Worm (Caenorhabditis elegans) whole organism, L4 larva: ENCODE results near the gene T19C3.4.

Experiments used
- F10B5.3 ChIP-seq: sonication (generic microtip); optimal IDR thresholded peaks from 2 replicates; lab custom pipeline; 2016; ENCODE audit warnings: mild to moderate bottlenecking, missing genetic modification characterization, missing compliant biosample characterization
- Y48G9A.11 ChIP-seq: fragments of 200-800 bp; sonication (Bioruptor generic); IDR thresholded peaks from 2 replicates; pipeline ENCODE4 v1.3.6; 2022; ENCODE audit warnings: missing genetic modification reagents, missing genetic modification characterization, missing compliant biosample characterization
- Y5F2A.4 ChIP-seq: fragments of 200-800 bp; sonication (Bioruptor generic); optimal IDR thresholded peaks from 2 replicates; lab custom pipeline; 2018; ENCODE audit warnings: mild to moderate bottlenecking, missing genetic modification characterization, missing compliant biosample characterization
- Y75B8A.6 ChIP-seq: fragments of 200-800 bp; sonication (Bioruptor generic); IDR thresholded peaks from 2 replicates; pipeline ENCODE4 v1.3.6; 2022; ENCODE audit warnings: missing genetic modification reagents, missing genetic modification characterization, missing compliant biosample characterization
- ZK337.2 ChIP-seq: fragments of 200-800 bp; sonication (Bioruptor generic); IDR thresholded peaks from 2 replicates; pipeline ENCODE4 v1.3.6; 2022; ENCODE audit warnings: missing genetic modification reagents, missing genetic modification characterization, missing compliant biosample characterization
- aha-1 ChIP-seq: fragments of 150-350 bp; peaks from one replicate; lab custom pipeline; 2014; ENCODE audit warnings: missing biosample characterization, missing genetic modification characterization
- aly-2 ChIP-seq: sonication (generic microtip); optimal IDR thresholded peaks from 2 replicates; lab custom pipeline; 2018; ENCODE audit warnings: missing biosample characterization, missing genetic modification characterization
- ceh-20 ChIP-seq: fragments of 200-800 bp; sonication (Bioruptor generic); IDR thresholded peaks from 2 replicates; pipeline ENCODE4 v1.3.6; 2022; ENCODE audit warnings: missing genetic modification reagents, missing genetic modification characterization, missing compliant biosample characterization
- ceh-28 ChIP-seq: fragments of 150-350 bp; optimal IDR thresholded peaks from 2 replicates; lab custom pipeline; 2014; ENCODE audit warnings: missing biosample characterization, missing genetic modification reagents, missing genetic modification characterization
- ceh-32 ChIP-seq: sonication (generic microtip); optimal IDR thresholded peaks from 2 replicates; lab custom pipeline; 2016; ENCODE audit warnings: mild to moderate bottlenecking, missing genetic modification characterization, missing compliant biosample characterization; ENCODE audit not compliant: poor library complexity
- ceh-44 ChIP-seq: fragments of 200-800 bp; sonication (Bioruptor generic); IDR thresholded peaks from 2 replicates; pipeline ENCODE4 v1.3.6; 2022; ENCODE audit warnings: missing genetic modification reagents, missing genetic modification characterization, missing compliant biosample characterization
- ceh-82 ChIP-seq: sonication (generic microtip); optimal IDR thresholded peaks from 2 replicates; lab custom pipeline; 2017; ENCODE audit warnings: missing biosample characterization, missing genetic modification characterization
- daf-16 ChIP-seq, 3 experiments: sonication (generic microtip); optimal IDR thresholded peaks; 2 replicates each; lab custom pipeline; 2016 to 2017; ENCODE audit warnings: missing genetic modification characterization in 3 of 3, missing genetic modification reagents in 3 of 3, mild to moderate bottlenecking in 2 of 3, missing compliant biosample characterization in 2 of 3, missing biosample characterization in 1 of 3, moderate library complexity in 1 of 3
- daf-19 ChIP-seq: fragments of 200-800 bp; sonication (Bioruptor generic); conservative IDR thresholded peaks from 2 replicates; pipeline ENCODE4 v1.3.6; 2022; ENCODE audit warnings: missing genetic modification characterization, missing compliant biosample characterization
- dmd-8 ChIP-seq: fragments of 200-800 bp; sonication (Bioruptor generic); IDR thresholded peaks from 2 replicates; pipeline ENCODE4 v1.3.6; 2022; ENCODE audit warnings: missing genetic modification characterization, missing compliant biosample characterization
- dpl-1 ChIP-seq: fragments of 150-350 bp; optimal IDR thresholded peaks from 2 replicates; lab custom pipeline; 2014; ENCODE audit warnings: missing biosample characterization, missing genetic modification reagents, missing genetic modification characterization
- duxl-1 ChIP-seq: sonication (generic microtip); optimal IDR thresholded peaks from 2 replicates; lab custom pipeline; 2016; ENCODE audit warnings: mild to moderate bottlenecking, missing genetic modification characterization, moderate library complexity, missing compliant biosample characterization; ENCODE audit not compliant: poor library complexity
- egl-27 ChIP-seq: sonication (generic microtip); optimal IDR thresholded peaks from 3 replicates; lab custom pipeline; 2017; ENCODE audit warnings: missing biosample characterization, missing genetic modification reagents, missing genetic modification characterization
- fos-1 ChIP-seq: fragments of 150-350 bp; optimal IDR thresholded peaks from 2 replicates; lab custom pipeline; 2014; ENCODE audit warnings: missing biosample characterization, missing genetic modification characterization
- gei-8 ChIP-seq: fragments of 200-800 bp; sonication (Bioruptor generic); optimal IDR thresholded peaks from 2 replicates; lab custom pipeline; 2018; ENCODE audit warnings: mild to moderate bottlenecking, missing genetic modification characterization, missing compliant biosample characterization
- jun-1 ChIP-seq: fragments of 150-350 bp; optimal IDR thresholded peaks from 2 replicates; lab custom pipeline; 2014; ENCODE audit warnings: missing biosample characterization, missing genetic modification reagents, missing genetic modification characterization
- lin-1 ChIP-seq: fragments of 200-800 bp; sonication (Bioruptor generic); IDR thresholded peaks from 2 replicates; pipeline ENCODE4 v1.3.6; 2022; ENCODE audit warnings: missing genetic modification reagents, missing genetic modification characterization, missing compliant biosample characterization
- lin-13 ChIP-seq: fragments of 150-350 bp; optimal IDR thresholded peaks from 2 replicates; lab custom pipeline; 2014; ENCODE audit warnings: missing biosample characterization, missing genetic modification reagents, missing genetic modification characterization
- lir-3 ChIP-seq: sonication (generic microtip); optimal IDR thresholded peaks from 2 replicates; lab custom pipeline; 2016; ENCODE audit warnings: mild to moderate bottlenecking, missing genetic modification characterization, missing compliant biosample characterization
- madf-5 ChIP-seq, 2 experiments: fragments of 200-800 bp; sonication (Bioruptor generic); IDR thresholded peaks; 2 replicates each; pipeline ENCODE4 v1.3.6; 2022; ENCODE audit warnings: missing compliant biosample characterization in 2 of 2, missing genetic modification characterization in 2 of 2
- mdl-1 ChIP-seq, 2 experiments: fragments of 150-350 bp in 1 of 2; sonication (generic microtip) in 1 of 2; optimal IDR thresholded peaks; 2 replicates each; lab custom pipeline; 2014 to 2017; ENCODE audit warnings: missing biosample characterization in 2 of 2, missing genetic modification characterization in 2 of 2
- mdt-29 ChIP-seq: fragments of 200-800 bp; sonication (Bioruptor generic); IDR thresholded peaks from 2 replicates; pipeline ENCODE4 v1.3.6; 2022; ENCODE audit warnings: missing genetic modification reagents, missing genetic modification characterization, missing compliant biosample characterization
- mes-2 ChIP-seq: sonication (generic microtip); optimal IDR thresholded peaks from 2 replicates; lab custom pipeline; 2016; ENCODE audit warnings: missing genotype, mild to moderate bottlenecking, missing genetic modification characterization, missing compliant biosample characterization; ENCODE audit not compliant: poor library complexity, severe bottlenecking
- nhr-10 ChIP-seq: fragments of 150-350 bp; optimal IDR thresholded peaks from 2 replicates; lab custom pipeline; 2014; ENCODE audit warnings: missing biosample characterization, missing genetic modification characterization
- nhr-102 ChIP-seq: sonication (generic microtip); optimal IDR thresholded peaks from 2 replicates; lab custom pipeline; 2016; ENCODE audit warnings: mild to moderate bottlenecking, missing genetic modification characterization, moderate library complexity, missing compliant biosample characterization
- nhr-237 ChIP-seq: sonication (generic microtip); optimal IDR thresholded peaks from 2 replicates; lab custom pipeline; 2017; ENCODE audit warnings: missing biosample characterization, missing genetic modification characterization
- nhr-25 ChIP-seq: sonication (generic microtip); optimal IDR thresholded peaks from 2 replicates; lab custom pipeline; 2017; ENCODE audit warnings: missing genetic modification characterization, mild to moderate bottlenecking, missing compliant biosample characterization, antibody characterized with exemption, moderate library complexity, borderline replicate concordance; ENCODE audit not compliant: insufficient read depth
- nhr-28 ChIP-seq: fragments of 150-350 bp; optimal IDR thresholded peaks from 2 replicates; lab custom pipeline; 2014; ENCODE audit warnings: missing biosample characterization, missing genetic modification characterization
- nhr-48 ChIP-seq: sonication (generic microtip); optimal IDR thresholded peaks from 2 replicates; lab custom pipeline; 2016; ENCODE audit warnings: mild to moderate bottlenecking, missing genetic modification characterization, missing compliant biosample characterization
- nhr-6 ChIP-seq: fragments of 150-350 bp; optimal IDR thresholded peaks from 2 replicates; lab custom pipeline; 2014; ENCODE audit warnings: missing biosample characterization, missing genetic modification characterization
- nhr-77 ChIP-seq: fragments of 150-350 bp; optimal IDR thresholded peaks from 2 replicates; lab custom pipeline; 2014; ENCODE audit warnings: missing biosample characterization, missing genetic modification characterization
- pha-4 ChIP-seq, 2 experiments: fragments of 150-350 bp in 1 of 2; fragments of 200-800 bp in 1 of 2; sonication (Bioruptor generic) in 1 of 2; IDR thresholded peaks in 1 of 2; optimal IDR thresholded peaks in 1 of 2; 2 replicates each; pipeline versions ENCODE4 v1.3.6 to Lab custom; 2014 to 2022; ENCODE audit warnings: missing genetic modification characterization in 2 of 2, missing genetic modification reagents in 2 of 2, missing biosample characterization in 1 of 2, missing compliant biosample characterization in 1 of 2
- php-3 ChIP-seq: fragments of 200-800 bp; sonication (Bioruptor generic); IDR thresholded peaks from 2 replicates; pipeline ENCODE4 v1.3.6; 2022; ENCODE audit warnings: missing genetic modification reagents, missing genetic modification characterization, missing compliant biosample characterization
- rbr-2 ChIP-seq: sonication (generic microtip); optimal IDR thresholded peaks from 2 replicates; lab custom pipeline; 2016; ENCODE audit warnings: missing genotype, missing genetic modification characterization, missing compliant biosample characterization
- snpc-1.2 ChIP-seq: fragments of 200-800 bp; sonication (Bioruptor generic); IDR thresholded peaks from 2 replicates; pipeline ENCODE4 v1.3.6; 2022; ENCODE audit warnings: missing genetic modification reagents, missing genetic modification characterization, missing compliant biosample characterization
- snpc-4 ChIP-seq: fragments of 150-350 bp; optimal IDR thresholded peaks from 2 replicates; lab custom pipeline; 2014; ENCODE audit warnings: missing biosample characterization, missing genetic modification characterization
- unc-130 ChIP-seq: sonication (generic microtip); optimal IDR thresholded peaks from 2 replicates; lab custom pipeline; 2016; ENCODE audit warnings: missing genetic modification reagents, missing genetic modification characterization, missing compliant biosample characterization
- unc-62 ChIP-seq, 3 experiments: fragments of 150-350 bp in 1 of 3; sonication (generic microtip); optimal IDR thresholded peaks in 2 of 3; peaks in 1 of 3; 1 replicate in 1 of 3; 2 replicates in 2 of 3; lab custom pipeline; 2014 to 2017; ENCODE audit warnings: missing biosample characterization in 3 of 3, missing genetic modification characterization in 3 of 3, missing genetic modification reagents in 3 of 3, missing genotype in 1 of 3
- zfp-2 ChIP-seq: sonication (generic microtip); optimal IDR thresholded peaks from 2 replicates; lab custom pipeline; 2016; ENCODE audit warnings: mild to moderate bottlenecking, missing genetic modification characterization, missing compliant biosample characterization
- zfp-3 ChIP-seq: fragments of 200-800 bp; sonication (Bioruptor generic); conservative IDR thresholded peaks from 2 replicates; pipeline ENCODE4 v1.3.6; 2022; ENCODE audit warnings: missing genetic modification reagents, missing genetic modification characterization, missing compliant biosample characterization
- zip-11 ChIP-seq: fragments of 200-800 bp; sonication (Bioruptor generic); IDR thresholded peaks from 2 replicates; pipeline ENCODE4 v1.3.6; 2022; ENCODE audit warnings: missing genetic modification characterization, missing compliant biosample characterization
- zip-2 ChIP-seq: fragments of 150-350 bp; optimal IDR thresholded peaks from 2 replicates; lab custom pipeline; 2014; ENCODE audit warnings: missing biosample characterization, missing genetic modification characterization
- ztf-7 ChIP-seq: fragments of 150-350 bp; optimal IDR thresholded peaks from 2 replicates; lab custom pipeline; 2014; ENCODE audit warnings: missing biosample characterization, missing genetic modification characterization

The T19C3.4 gene

DNA sequence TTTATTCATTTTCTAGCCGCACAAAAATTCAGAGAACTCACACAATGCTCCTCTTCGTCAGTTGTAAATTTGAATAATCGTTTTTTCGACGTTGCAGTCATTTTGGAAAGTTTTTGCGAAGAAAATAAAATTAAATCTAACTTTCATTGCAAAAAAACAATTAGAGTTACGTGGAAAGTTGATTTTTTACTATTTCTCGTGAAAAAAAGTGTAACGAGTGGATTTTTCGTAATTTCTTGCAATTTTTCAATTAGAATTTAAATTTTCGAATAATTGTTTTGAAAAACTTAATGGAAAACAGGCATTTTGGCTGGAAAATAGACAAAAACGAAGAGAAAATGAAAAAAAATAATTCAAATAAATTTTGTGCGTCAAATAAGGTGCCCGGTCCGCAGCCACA lies 21.4 kb downstream of the T19C3.4 start, which contains the start of gene Y55B1AR.2:
Gene Y55B1AR.2, minus strand, starts transcription at position 101 of the 400 bp plus-strand sequence.
- TF ChIP-seq Y5F2A.4 (GFP tag; lab: Kevin White, UChicago) = no peak
- no peak for TF ChIP-seq nhr-28
- TF ChIP-seq ceh-20 = no peak
- TF ChIP-seq pha-4 (GFP tag; IDR thresholded peaks at IDR 0.05; lab: Robert Waterston, UW) = no peak
- TF ChIP-seq pha-4 (tag; optimal IDR thresholded peaks at IDR 0.05; lab: Kevin White, UChicago) = no peak
- TF ChIP-seq nhr-48 = no peak
- no peak for TF ChIP-seq dmd-8 (GFP tag; lab: Robert Waterston, UW)
- no peak for TF ChIP-seq rbr-2 (tag; lab: Kevin White, UChicago)
- no peak for TF ChIP-seq ceh-82 (tag; lab: Kevin White, UChicago)

DNA sequence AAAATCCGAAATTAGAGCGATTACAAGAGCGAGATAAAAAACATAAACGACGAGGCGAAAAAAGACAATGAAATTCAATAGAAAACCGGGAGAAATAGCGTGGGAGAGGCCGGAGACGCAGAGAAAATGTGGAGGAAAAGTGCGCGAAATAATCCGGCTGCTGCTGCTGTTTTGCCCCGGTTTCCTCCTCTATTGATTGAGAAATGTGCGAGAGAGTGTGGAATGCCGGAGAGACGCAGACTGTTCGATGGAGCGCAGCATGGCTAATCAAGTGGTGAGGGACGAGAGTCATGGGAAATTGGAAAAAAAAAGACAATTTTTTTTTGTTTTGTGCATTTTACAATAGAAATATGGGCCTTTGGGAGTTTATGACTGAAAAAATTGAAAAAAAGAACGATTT lies 21.9 kb downstream of the T19C3.4 start:
- no peak for TF ChIP-seq zip-2 (tag; lab: Kevin White, UChicago)
- TF ChIP-seq dpl-1 (GFP tag; lab: Kevin White, UChicago) = no peak
- TF ChIP-seq Y48G9A.11 (GFP tag; lab: Robert Waterston, UW) = no peak
- no peak for TF ChIP-seq nhr-237 (tag; lab: Kevin White, UChicago)
- TF ChIP-seq ceh-20 = no peak
- TF ChIP-seq daf-16 (GFP tag; optimal IDR thresholded peaks at IDR 0.05; lab: Kevin White, UChicago) = no peak
- TF ChIP-seq daf-16 (tag; optimal IDR thresholded peaks at IDR 0.05; lab: Kevin White, UChicago) = no peak
- no peak for TF ChIP-seq lir-3 (tag; lab: Kevin White, UChicago)
- TF ChIP-seq egl-27 = no peak
- no peak for TF ChIP-seq nhr-10 (tag; lab: Kevin White, UChicago)
- no peak for TF ChIP-seq snpc-4 (tag; lab: Kevin White, UChicago)
- no peak for TF ChIP-seq unc-130 (GFP tag; lab: Kevin White, UChicago)
- TF ChIP-seq snpc-1.2 (GFP tag; lab: Robert Waterston, UW) = no peak
- TF ChIP-seq nhr-48 = no peak
- no peak for TF ChIP-seq daf-19 (GFP tag; lab: Robert Waterston, UW)
- no peak for TF ChIP-seq ZK337.2
- TF ChIP-seq mdl-1 (tag; optimal IDR thresholded peaks at IDR 0.05; lab: Kevin White, UChicago) = peak; percentile 64 to 83
- TF ChIP-seq aha-1 (tag; lab: Kevin White, UChicago) = no peak
- no peak for TF ChIP-seq jun-1 (tag; lab: Kevin White, UChicago)
- no peak for TF ChIP-seq zip-11 (GFP tag; lab: Robert Waterston, UW)
- TF ChIP-seq unc-62 (GFP tag; optimal IDR thresholded peaks at IDR 0.05 in 1 of 2; lab: Kevin White, UChicago) = no peak
- TF ChIP-seq unc-62 (tag; optimal IDR thresholded peaks at IDR 0.05; lab: Kevin White, UChicago) = no peak
- TF ChIP-seq pha-4 (GFP tag; IDR thresholded peaks at IDR 0.05; lab: Robert Waterston, UW) = no peak
- TF ChIP-seq pha-4 (tag; optimal IDR thresholded peaks at IDR 0.05; lab: Kevin White, UChicago) = no peak
- no peak for TF ChIP-seq duxl-1 (tag; lab: Kevin White, UChicago)
- 0 out of 2 replicates have a peak, but pooled peaks have one; percentile 16 for TF ChIP-seq php-3 (GFP tag; lab: Robert Waterston, UW)
- TF ChIP-seq Y75B8A.6 (GFP tag; lab: Robert Waterston, UW) = no peak
- TF ChIP-seq mdt-29 = no peak
- no peak for TF ChIP-seq ztf-7 (tag; lab: Kevin White, UChicago)
- TF ChIP-seq madf-5 (GFP tag; IDR thresholded peaks at IDR 0.05; lab: Robert Waterston, UW) = no peak
- TF ChIP-seq ceh-32 (tag; lab: Kevin White, UChicago) = no peak
- TF ChIP-seq ceh-44 (GFP tag; lab: Robert Waterston, UW) = no peak
- TF ChIP-seq lin-13 = no peak
- peak; percentile 56 for TF ChIP-seq ceh-28 (tag; lab: Kevin White, UChicago)
- no peak for TF ChIP-seq zfp-2 (tag; lab: Kevin White, UChicago)
- TF ChIP-seq mes-2 (tag; lab: Kevin White, UChicago) = peak; percentile 50
- peak; percentile 31 for TF ChIP-seq nhr-6 (tag; lab: Kevin White, UChicago)
- no peak for TF ChIP-seq nhr-77 (tag; lab: Kevin White, UChicago)
- TF ChIP-seq nhr-25 (tag; lab: Kevin White, UChicago) = no peak
- no peak for TF ChIP-seq F10B5.3 (tag; lab: Kevin White, UChicago)
- TF ChIP-seq fos-1 = no peak
- no peak for TF ChIP-seq aly-2
- no peak for TF ChIP-seq zfp-3 (GFP tag; lab: Robert Waterston, UW)
- TF ChIP-seq gei-8 (GFP tag; lab: Kevin White, UChicago) = no peak
- TF ChIP-seq nhr-102 (tag; lab: Kevin White, UChicago) = no peak
- no peak for TF ChIP-seq ceh-82 (tag; lab: Kevin White, UChicago)
- TF ChIP-seq lin-1 (GFP tag; lab: Robert Waterston, UW) = no peak
